Worm (Caenorhabditis elegans) whole organism, mixed stage, embryonic: ENCODE measurements around the gene D1054.19.

Experiments used
- ceh-39 ChIP-seq: fragments of 150-350 bp; optimal IDR thresholded peaks from 2 replicates; lab custom pipeline; 2014; ENCODE audit warnings: missing biosample characterization, missing genetic modification characterization
- ces-1 ChIP-seq: fragments of 150-350 bp; optimal IDR thresholded peaks from 2 replicates; lab custom pipeline; 2014; ENCODE audit warnings: missing biosample characterization, missing genetic modification reagents, missing genetic modification characterization
- elt-1 ChIP-seq: sonication (generic microtip); optimal IDR thresholded peaks from 2 replicates; lab custom pipeline; 2017; ENCODE audit warnings: missing genetic modification characterization, mild to moderate bottlenecking, missing compliant biosample characterization, antibody characterized with exemption, moderate library complexity, borderline replicate concordance; ENCODE audit not compliant: insufficient read depth
- elt-3 ChIP-seq: fragments of 150-350 bp; optimal IDR thresholded peaks from 2 replicates; lab custom pipeline; 2014; ENCODE audit warnings: missing biosample characterization, missing genetic modification characterization
- flh-1 ChIP-seq: fragments of 200-800 bp; sonication (Bioruptor generic); optimal IDR thresholded peaks from 2 replicates; lab custom pipeline; 2018; ENCODE audit warnings: mild to moderate bottlenecking, missing genetic modification characterization, moderate library complexity, missing compliant biosample characterization
- lin-32 ChIP-seq: fragments of 200-800 bp; sonication (Bioruptor generic); optimal IDR thresholded peaks from 2 replicates; lab custom pipeline; 2018; ENCODE audit warnings: mild to moderate bottlenecking, missing genetic modification characterization, missing compliant biosample characterization
- lsy-2 ChIP-seq: fragments of 150-350 bp; optimal IDR thresholded peaks from 2 replicates; lab custom pipeline; 2014; ENCODE audit warnings: missing biosample characterization, missing genetic modification characterization
- nhr-12 ChIP-seq: fragments of 150-350 bp; optimal IDR thresholded peaks from 2 replicates; lab custom pipeline; 2014; ENCODE audit warnings: missing biosample characterization, missing genetic modification characterization
- nhr-2 ChIP-seq: fragments of 150-350 bp; optimal IDR thresholded peaks from 2 replicates; lab custom pipeline; 2014; ENCODE audit warnings: missing biosample characterization, missing genetic modification characterization
- nhr-237 ChIP-seq: fragments of 150-350 bp; optimal IDR thresholded peaks from 2 replicates; lab custom pipeline; 2014; ENCODE audit warnings: missing biosample characterization, missing genetic modification characterization
- pha-4 ChIP-seq: fragments of 150-350 bp; optimal IDR thresholded peaks from 2 replicates; lab custom pipeline; 2018; ENCODE audit warnings: missing biosample characterization, missing genetic modification reagents, missing genetic modification characterization
- sem-2 ChIP-seq: fragments of 200-800 bp; sonication (Bioruptor generic); optimal IDR thresholded peaks from 2 replicates; lab custom pipeline; 2018; ENCODE audit warnings: mild to moderate bottlenecking, missing genetic modification characterization, missing compliant biosample characterization
- snpc-4 ChIP-seq: fragments of 150-350 bp; optimal IDR thresholded peaks from 2 replicates; lab custom pipeline; 2014; ENCODE audit warnings: missing biosample characterization, missing genetic modification characterization
- sptf-1 ChIP-seq: sonication (generic microtip); optimal IDR thresholded peaks from 2 replicates; lab custom pipeline; 2017; ENCODE audit warnings: mild to moderate bottlenecking, missing genetic modification characterization, moderate library complexity, missing compliant biosample characterization

- TF ChIP-seq lsy-2 (no peak), nhr-12 (no peak), sem-2 (GFP tag; lab: Kevin White, UChicago) (no peak), ces-1 (no peak), flh-1 (GFP tag; lab: Kevin White, UChicago) (no peak), nhr-237 (tag; lab: Kevin White, UChicago) (no peak), snpc-4 (tag; lab: Kevin White, UChicago) (no peak), nhr-2 (no peak), ceh-39 (tag; lab: Kevin White, UChicago) (no peak), elt-3 (no peak), pha-4 (tag; lab: Kevin White, UChicago) (no peak), sptf-1 (tag; lab: Kevin White, UChicago) (no peak), lin-32 (GFP tag; lab: Kevin White, UChicago) (no peak), elt-1 (no peak)
Observed at ce11 chrV:10824711-10825110, 29.1 kb downstream of the D1054.19 start, which contains the start of gene nrx-1.
